Worm (Caenorhabditis elegans) whole organism, L4 larva: ENCODE data around the gene nstp-4.

Experiments used
- Y48G9A.11 ChIP-seq: fragments of 200-800 bp; sonication (Bioruptor generic); IDR thresholded peaks from 2 replicates; pipeline ENCODE4 v1.3.6; 2022; ENCODE audit warnings: missing genetic modification reagents, missing genetic modification characterization, missing compliant biosample characterization
- fos-1 ChIP-seq: fragments of 150-350 bp; optimal IDR thresholded peaks from 2 replicates; lab custom pipeline; 2014; ENCODE audit warnings: missing biosample characterization, missing genetic modification characterization
- lin-13 ChIP-seq: fragments of 150-350 bp; optimal IDR thresholded peaks from 2 replicates; lab custom pipeline; 2014; ENCODE audit warnings: missing biosample characterization, missing genetic modification reagents, missing genetic modification characterization
- mep-1 ChIP-seq: fragments of 150-350 bp; sonication (generic microtip); optimal IDR thresholded peaks from 3 replicates; lab custom pipeline; 2014; ENCODE audit warnings: missing biosample characterization, missing genetic modification characterization
- nhr-237 ChIP-seq: sonication (generic microtip); optimal IDR thresholded peaks from 2 replicates; lab custom pipeline; 2017; ENCODE audit warnings: missing biosample characterization, missing genetic modification characterization
- nhr-25 ChIP-seq: sonication (generic microtip); optimal IDR thresholded peaks from 2 replicates; lab custom pipeline; 2017; ENCODE audit warnings: missing genetic modification characterization, mild to moderate bottlenecking, missing compliant biosample characterization, antibody characterized with exemption, moderate library complexity, borderline replicate concordance; ENCODE audit not compliant: insufficient read depth
- nhr-6 ChIP-seq: fragments of 150-350 bp; optimal IDR thresholded peaks from 2 replicates; lab custom pipeline; 2014; ENCODE audit warnings: missing biosample characterization, missing genetic modification characterization
- saeg-2 ChIP-seq: fragments of 200-800 bp; sonication (Bioruptor generic); IDR thresholded peaks from 2 replicates; pipeline ENCODE4 v1.3.6; 2022; ENCODE audit warnings: missing genetic modification reagents, missing genetic modification characterization, missing compliant biosample characterization
- set-16 ChIP-seq: fragments of 200-800 bp; sonication (Bioruptor generic); IDR thresholded peaks from 2 replicates; pipeline ENCODE4 v1.3.6; 2022; ENCODE audit warnings: missing genetic modification reagents, missing genetic modification characterization, missing compliant biosample characterization
- spr-1 ChIP-seq: sonication (generic microtip); optimal IDR thresholded peaks from 2 replicates; lab custom pipeline; 2016; ENCODE audit warnings: mild to moderate bottlenecking, missing genetic modification characterization, missing compliant biosample characterization

- TF ChIP-seq nhr-6 (tag; lab: Kevin White, UChicago) (no peak), nhr-237 (no peak), fos-1 (tag; lab: Kevin White, UChicago) (no peak), mep-1 (no peak), set-16 (GFP tag; lab: Robert Waterston, UW) (no peak), lin-13 (GFP tag; lab: Kevin White, UChicago) (no peak), nhr-25 (tag; lab: Kevin White, UChicago) (no peak), spr-1 (tag; lab: Kevin White, UChicago) (no peak), Y48G9A.11 (GFP tag; lab: Robert Waterston, UW) (no peak), saeg-2 (GFP tag; lab: Robert Waterston, UW) (no peak)
These were observed 3.4 kb upstream of the nstp-4 start, which contains the start of gene C03H5.5 for ce11 chrII:385258-385657.
